Fruit fly (Drosophila melanogaster) whole organism, embryonic: Measurements from ENCODE around the gene Tep4.
A peak's percentile ranks its signal among the peaks of the same experiment; 100 is the strongest.

ENCODE experiments used
- Aef1 ChIP-seq: fragments of 200-800 bp; sonication (Bioruptor generic); IDR thresholded peaks from 3 replicates; pipeline ENCODE4 v1.3.6; 2022; ENCODE audit warnings: missing biosample characterization, missing genetic modification characterization
- B-H2 ChIP-seq: fragments of 200-800 bp; sonication (Bioruptor generic); optimal IDR thresholded peaks from 2 replicates; lab custom pipeline; 2018; ENCODE audit warnings: missing biosample characterization, mild to moderate bottlenecking, missing genetic modification characterization
- CG10147 ChIP-seq: fragments of 200-800 bp; sonication (Bioruptor generic); optimal IDR thresholded peaks from 2 replicates; lab custom pipeline; 2019; ENCODE audit warnings: missing biosample characterization, mild to moderate bottlenecking, missing genetic modification characterization, moderate library complexity
- CG10543 ChIP-seq: fragments of 200-800 bp; sonication (Bioruptor generic); optimal IDR thresholded peaks from 3 replicates; lab custom pipeline; 2017; ENCODE audit warnings: missing biosample characterization, mild to moderate bottlenecking, missing genetic modification characterization, moderate library complexity
- CG12219 ChIP-seq: fragments of 200-800 bp; sonication (Bioruptor generic); optimal IDR thresholded peaks from 3 replicates; lab custom pipeline; 2018; ENCODE audit warnings: missing biosample characterization, mild to moderate bottlenecking, missing genetic modification characterization
- CG12942 ChIP-seq: fragments of 200-800 bp; sonication (Bioruptor generic); optimal IDR thresholded peaks from 3 replicates; lab custom pipeline; 2016; ENCODE audit warnings: missing biosample characterization, missing genetic modification characterization
- CG14710 ChIP-seq: fragments of 200-800 bp; sonication (Bioruptor generic); optimal IDR thresholded peaks from 3 replicates; lab custom pipeline; 2019; ENCODE audit warnings: missing biosample characterization, mild to moderate bottlenecking, missing genetic modification characterization, moderate library complexity
- CG14965 ChIP-seq: fragments of 200-800 bp; sonication (Bioruptor generic); optimal IDR thresholded peaks from 2 replicates; lab custom pipeline; 2016; ENCODE audit warnings: missing biosample characterization, missing genetic modification characterization, borderline replicate concordance
- CG15514 ChIP-seq: fragments of 200-800 bp; sonication (Bioruptor generic); optimal IDR thresholded peaks from 3 replicates; lab custom pipeline; 2017; ENCODE audit warnings: missing biosample characterization, missing genetic modification characterization, mild to moderate bottlenecking, moderate library complexity, missing genetic modification reagents
- CG15601 ChIP-seq: fragments of 200-800 bp; sonication (Bioruptor generic); optimal IDR thresholded peaks from 3 replicates; lab custom pipeline; 2019; ENCODE audit warnings: missing biosample characterization, mild to moderate bottlenecking, missing genetic modification characterization, moderate library complexity
- CG1647 ChIP-seq: fragments of 200-800 bp; sonication (Bioruptor generic); optimal IDR thresholded peaks from 3 replicates; lab custom pipeline; 2016; ENCODE audit warnings: missing biosample characterization, missing genetic modification characterization
- CG16813 ChIP-seq: fragments of 200-800 bp; sonication (Bioruptor generic); IDR thresholded peaks from 3 replicates; pipeline ENCODE4 v1.3.6; 2022; ENCODE audit warnings: missing biosample characterization, missing genetic modification characterization; ENCODE audit not compliant: partially characterized antibody
- CG17829 ChIP-seq: fragments of 200-800 bp; optimal IDR thresholded peaks from 2 replicates; lab custom pipeline; 2019; ENCODE audit warnings: missing biosample characterization, mild to moderate bottlenecking, missing genetic modification characterization, moderate library complexity
- CG18262 ChIP-seq: fragments of 200-800 bp; optimal IDR thresholded peaks from 3 replicates; lab custom pipeline; 2019; ENCODE audit warnings: missing biosample characterization, mild to moderate bottlenecking, missing genetic modification characterization, moderate library complexity
- CG2129 ChIP-seq: fragments of 200-800 bp; sonication (Bioruptor generic); IDR thresholded peaks from 2 replicates; pipeline ENCODE4 v1.3.6; 2022; ENCODE audit warnings: missing biosample characterization, missing genetic modification characterization; ENCODE audit not compliant: partially characterized antibody
- CG2678 ChIP-seq: fragments of 200-800 bp; sonication (Bioruptor generic); optimal IDR thresholded peaks from 3 replicates; lab custom pipeline; 2019; ENCODE audit warnings: missing biosample characterization, mild to moderate bottlenecking, missing genetic modification characterization, moderate library complexity
- CG2889 ChIP-seq: fragments of 200-800 bp; sonication (Bioruptor generic); IDR thresholded peaks from 3 replicates; pipeline ENCODE4 v1.3.6; 2022; ENCODE audit warnings: missing biosample characterization, missing genetic modification characterization
- CG30403 ChIP-seq: fragments of 200-800 bp; sonication (Bioruptor generic); optimal IDR thresholded peaks from 3 replicates; lab custom pipeline; 2016; ENCODE audit warnings: missing biosample characterization, missing genetic modification characterization
- CG31224 ChIP-seq: fragments of 200-800 bp; sonication (Bioruptor generic); IDR thresholded peaks from 2 replicates; pipeline ENCODE4 v1.3.6; 2022; ENCODE audit warnings: missing biosample characterization, missing genetic modification characterization
- CG31441 ChIP-seq: fragments of 200-800 bp; sonication (Bioruptor generic); IDR thresholded peaks from 2 replicates; pipeline ENCODE4 v1.3.6; 2022; ENCODE audit warnings: missing biosample characterization, missing genetic modification characterization
- CG3838 ChIP-seq: fragments of 200-800 bp; sonication (Bioruptor generic); optimal IDR thresholded peaks from 3 replicates; lab custom pipeline; 2016; ENCODE audit warnings: missing biosample characterization, missing genetic modification characterization
- CG4820 ChIP-seq: fragments of 200-800 bp; sonication (Bioruptor generic); optimal IDR thresholded peaks from 3 replicates; lab custom pipeline; 2016; ENCODE audit warnings: missing biosample characterization, missing genetic modification characterization
- CG6654 ChIP-seq: fragments of 200-800 bp; sonication (Bioruptor generic); optimal IDR thresholded peaks from 2 replicates; lab custom pipeline; 2017; ENCODE audit warnings: missing biosample characterization, mild to moderate bottlenecking, missing genetic modification characterization
- Doc3 ChIP-seq: fragments of 200-800 bp; sonication (Bioruptor generic); IDR thresholded peaks from 3 replicates; pipeline ENCODE4 v1.3.6; 2022; ENCODE audit warnings: missing biosample characterization, missing genetic modification characterization; ENCODE audit not compliant: partially characterized antibody
- Fer2 ChIP-seq: fragments of 200-800 bp; sonication (Bioruptor generic); optimal IDR thresholded peaks from 2 replicates; lab custom pipeline; 2018; ENCODE audit warnings: missing biosample characterization, mild to moderate bottlenecking, missing genetic modification characterization, moderate library complexity
- Fer3 ChIP-seq: fragments of 200-800 bp; sonication (Bioruptor generic); optimal IDR thresholded peaks from 2 replicates; lab custom pipeline; 2018; ENCODE audit warnings: missing biosample characterization, mild to moderate bottlenecking, missing genetic modification characterization, moderate library complexity
- Gsc ChIP-seq: fragments of 200-800 bp; sonication (Bioruptor generic); IDR thresholded peaks from 2 replicates; pipeline ENCODE4 v1.3.6; 2022; ENCODE audit warnings: missing biosample characterization, missing genetic modification characterization
- HLH3B ChIP-seq: fragments of 200-800 bp; sonication (Bioruptor generic); IDR thresholded peaks from 2 replicates; pipeline ENCODE4 v1.3.6; 2022; ENCODE audit warnings: missing biosample characterization, missing genetic modification characterization
- HLH4C ChIP-seq: fragments of 200-800 bp; sonication (Bioruptor generic); IDR thresholded peaks from 3 replicates; pipeline ENCODE4 v1.3.6; 2022; ENCODE audit warnings: missing biosample characterization, missing genetic modification characterization; ENCODE audit not compliant: partially characterized antibody
- HLH54F ChIP-seq: fragments of 200-800 bp; sonication (Bioruptor generic); optimal IDR thresholded peaks from 3 replicates; lab custom pipeline; 2016; ENCODE audit warnings: missing biosample characterization, missing genetic modification characterization
- Hr78 ChIP-seq, 2 experiments: fragments of 200-800 bp in 1 of 2; fragments of >200 bp in 1 of 2; sonication (Bioruptor generic) in 1 of 2; optimal IDR thresholded peaks; 2 replicates each; lab custom pipeline; 2017 to 2019; ENCODE audit warnings: missing biosample characterization in 2 of 2, missing genetic modification characterization in 2 of 2, mild to moderate bottlenecking in 1 of 2, moderate library complexity in 1 of 2
- Mad ChIP-seq: fragments of 200-800 bp; sonication (Bioruptor generic); optimal IDR thresholded peaks from 2 replicates; lab custom pipeline; 2016; ENCODE audit warnings: missing biosample characterization, missing genetic modification characterization
- Med ChIP-seq: fragments of 200-800 bp; sonication (Bioruptor generic); peaks from one replicate; lab custom pipeline; 2016; ENCODE audit warnings: missing biosample characterization, missing genetic modification characterization, mild to moderate bottlenecking, inconsistent platforms, moderate library complexity
- Nf-YC ChIP-seq: fragments of 200-800 bp; optimal IDR thresholded peaks from 3 replicates; lab custom pipeline; 2019; ENCODE audit warnings: missing biosample characterization, mild to moderate bottlenecking, missing genetic modification characterization, moderate library complexity
- Opbp ChIP-seq: fragments of 200-800 bp; sonication (Bioruptor generic); IDR thresholded peaks from 3 replicates; pipeline ENCODE4 v1.3.6; 2022; ENCODE audit warnings: missing biosample characterization, missing genetic modification characterization; ENCODE audit not compliant: partially characterized antibody
- Sin3A ChIP-seq: fragments of >200 bp; optimal IDR thresholded peaks from 2 replicates; lab custom pipeline; 2018
- Six4 ChIP-seq: fragments of 200-800 bp; sonication (Bioruptor generic); optimal IDR thresholded peaks from 2 replicates; lab custom pipeline; 2016; ENCODE audit warnings: missing biosample characterization, missing genetic modification characterization
- Ssrp ChIP-seq: fragments of 200-800 bp; sonication (Bioruptor generic); optimal IDR thresholded peaks from 2 replicates; lab custom pipeline; 2018; ENCODE audit warnings: missing biosample characterization, mild to moderate bottlenecking, missing genetic modification characterization, moderate library complexity
- amos ChIP-seq: fragments of 200-800 bp; sonication (Bioruptor generic); IDR thresholded peaks from 2 replicates; pipeline ENCODE4 v1.3.6; 2022; ENCODE audit warnings: missing biosample characterization, missing genetic modification characterization; ENCODE audit not compliant: partially characterized antibody
- chn ChIP-seq: fragments of 200-800 bp; sonication (Bioruptor generic); optimal IDR thresholded peaks from 2 replicates; lab custom pipeline; 2016; ENCODE audit warnings: missing biosample characterization, missing genetic modification characterization
- crp ChIP-seq, 2 experiments: fragments of 200-800 bp; sonication (Bioruptor generic); optimal IDR thresholded peaks; 2 replicates in 1 of 2; 3 replicates in 1 of 2; lab custom pipeline; 2017; ENCODE audit warnings: missing biosample characterization in 2 of 2, missing genetic modification characterization in 2 of 2, mild to moderate bottlenecking in 1 of 2, moderate library complexity in 1 of 2
- dmrt11E ChIP-seq: fragments of 200-800 bp; sonication (Bioruptor generic); optimal IDR thresholded peaks from 3 replicates; lab custom pipeline; 2018; ENCODE audit warnings: missing biosample characterization, mild to moderate bottlenecking, missing genetic modification characterization, moderate library complexity
- dpn ChIP-seq, 2 experiments: fragments of 200-800 bp; sonication (Bioruptor generic); optimal IDR thresholded peaks; 3 replicates each; lab custom pipeline; 2016; ENCODE audit warnings: missing biosample characterization in 2 of 2, missing genetic modification characterization in 2 of 2
- eyg ChIP-seq: fragments of 200-800 bp; sonication (Bioruptor generic); optimal IDR thresholded peaks from 3 replicates; lab custom pipeline; 2016; ENCODE audit warnings: missing biosample characterization, missing genetic modification characterization
- gem ChIP-seq: fragments of 200-800 bp; sonication (Bioruptor generic); optimal IDR thresholded peaks from 2 replicates; lab custom pipeline; 2019; ENCODE audit warnings: missing biosample characterization, mild to moderate bottlenecking, missing genetic modification characterization, moderate library complexity
- ind ChIP-seq: fragments of 200-800 bp; sonication (Bioruptor generic); optimal IDR thresholded peaks from 3 replicates; lab custom pipeline; 2016; ENCODE audit warnings: missing biosample characterization, missing genetic modification characterization
- pnt ChIP-seq: fragments of 200-800 bp; sonication (Bioruptor generic); optimal IDR thresholded peaks from 3 replicates; lab custom pipeline; 2016; ENCODE audit warnings: missing biosample characterization, missing genetic modification characterization
- sqz ChIP-seq: fragments of 200-800 bp; sonication (Bioruptor generic); optimal IDR thresholded peaks from 3 replicates; lab custom pipeline; 2018; ENCODE audit warnings: missing biosample characterization, mild to moderate bottlenecking, missing genetic modification characterization

The Tep4 gene

dm6 chr2L:19577187-19577765 is 29.0 kb downstream of the Tep4 start, which contains the start of the genes spi and msb1l (continued):
- TF ChIP-seq CG31441 (peak; percentile 57; the same call in 1 of the 2 replicates), CG3838 (GFP tag; lab: Kevin White, UChicago) (no peak), amos (GFP tag; lab: Robert Waterston, UW) (peak; percentile 67), ind (GFP tag; lab: Kevin White, UChicago) (peak; percentile 62), CG2889 (GFP tag; lab: Robert Waterston, UW) (no peak), Med (GFP tag; lab: Kevin White, UChicago) (peak; percentile 70), CG10147 (peak; percentile 21), dmrt11E (tag; lab: Kevin White, UChicago) (peak; percentile 63), HLH54F (GFP tag; lab: Kevin White, UChicago) (peak; percentile 42), CG6654 (GFP tag; lab: Kevin White, UChicago) (no peak), CG15601 (tag; lab: Kevin White, UChicago) (peak; percentile 42), pnt (GFP tag; lab: Kevin White, UChicago) (no peak), CG12942 (peak; percentile 22), Fer2 (tag; lab: Kevin White, UChicago) (peak; percentile 42), CG12219 (GFP tag; lab: Kevin White, UChicago) (no peak), CG31224 (GFP tag; lab: Robert Waterston, UW) (peak; percentile 18; the same call in 1 of the 2 replicates), Six4 (GFP tag; lab: Kevin White, UChicago) (peak; percentile 19), Opbp (GFP tag; lab: Robert Waterston, UW) (peak; percentile 56; the same call in 2 of the 3 replicates), crp (GFP tag; optimal IDR thresholded peaks at IDR 0.05; lab: Kevin White, UChicago) (peak in 1 of 2 experiments; percentile 12), Nf-YC (tag; lab: Kevin White, UChicago) (peak; percentile 67), CG14965 (GFP tag; lab: Kevin White, UChicago) (no peak), CG4820 (peak; percentile 46), CG15514 (GFP tag; lab: Kevin White, UChicago) (peak; percentile 84), gem (tag; lab: Kevin White, UChicago) (peak; percentile 73), Sin3A (lab: Kevin White, UChicago) (peak; percentile 76), CG18262 (peak; percentile 71), CG17829 (tag; lab: Kevin White, UChicago) (peak; percentile 64), dpn (GFP tag; optimal IDR thresholded peaks at IDR 0.05; lab: Kevin White, UChicago) (peak; percentile 24 to 63), Gsc (GFP tag; lab: Robert Waterston, UW) (no peak), CG14710 (tag; lab: Kevin White, UChicago) (peak; percentile 86), Fer3 (peak; percentile 8), B-H2 (GFP tag; lab: Kevin White, UChicago) (peak; percentile 71), Mad (GFP tag; lab: Kevin White, UChicago) (peak; percentile 6), chn (peak; percentile 50), CG30403 (peak; percentile 82), Ssrp (peak; percentile 45), HLH3B (no peak), CG2129 (GFP tag; lab: Robert Waterston, UW) (peak; percentile 20; the same call in 1 of the 2 replicates), CG16813 (GFP tag; lab: Robert Waterston, UW) (peak; percentile 62), Doc3 (0 out of 3 replicates have a peak, but pooled peaks have one; percentile 24), sqz (GFP tag; lab: Kevin White, UChicago) (no peak), eyg (GFP tag; lab: Kevin White, UChicago) (no peak), Hr78 (GFP tag; optimal IDR thresholded peaks at IDR 0.05; lab: Kevin White, UChicago) (no peak), Aef1 (GFP tag; lab: Robert Waterston, UW) (peak; percentile 41; the same call in 2 of the 3 replicates), CG1647 (peak; percentile 4), HLH4C (GFP tag; lab: Robert Waterston, UW) (peak; percentile 41; the same call in 1 of the 3 replicates), CG10543 (GFP tag; lab: Kevin White, UChicago) (peak; percentile 30), CG2678 (tag; lab: Kevin White, UChicago) (peak; percentile 65)
